Worm (Caenorhabditis elegans) whole organism, L1 larva: ENCODE measurements around the gene F27E5.8.

ENCODE experiments used
- ceh-82 ChIP-seq, 3 experiments: fragments of 150-350 bp in 1 of 3; sonication (generic microtip) in 2 of 3; optimal IDR thresholded peaks; 2 replicates each; lab custom pipeline; 2014 to 2017; ENCODE audit warnings: missing biosample characterization in 3 of 3, missing genetic modification characterization in 3 of 3
- ces-1 ChIP-seq: fragments of 150-350 bp; optimal IDR thresholded peaks from 2 replicates; lab custom pipeline; 2014; ENCODE audit warnings: missing biosample characterization, missing genetic modification reagents, missing genetic modification characterization
- jun-1 ChIP-seq: fragments of 150-350 bp; optimal IDR thresholded peaks from 2 replicates; lab custom pipeline; 2014; ENCODE audit warnings: missing biosample characterization, missing genetic modification reagents, missing genetic modification characterization
- skn-1 ChIP-seq: fragments of 150-350 bp; optimal IDR thresholded peaks from 2 replicates; lab custom pipeline; 2014; ENCODE audit warnings: missing biosample characterization, missing genetic modification characterization
- snpc-4 ChIP-seq: fragments of 150-350 bp; optimal IDR thresholded peaks from 2 replicates; lab custom pipeline; 2014; ENCODE audit warnings: missing biosample characterization, missing genetic modification characterization

ce11 chrII:10108377-10108776, 18.9 kb downstream of the F27E5.8 start, which contains the start of the genes ZK945.7 and ZK945.8:
- no peak for TF ChIP-seq jun-1 (tag; lab: Kevin White, UChicago)
- no peak for TF ChIP-seq skn-1 (tag; lab: Kevin White, UChicago)
- no peak for TF ChIP-seq ces-1
- no peak for TF ChIP-seq ceh-82 (tag; optimal IDR thresholded peaks at IDR 0.05; lab: Kevin White, UChicago)
- no peak for TF ChIP-seq snpc-4 (tag; lab: Kevin White, UChicago)
